Fruit fly (Drosophila melanogaster) whole organism, wandering third instar larva: ENCODE data around the gene Gad1.

Source experiments
- CrebA ChIP-seq: fragments of 200-800 bp; sonication (Bioruptor generic); optimal IDR thresholded peaks from 2 replicates; lab custom pipeline; 2016; ENCODE audit warnings: missing biosample characterization, mild to moderate bottlenecking, missing genetic modification characterization, borderline replicate concordance
- Myc ChIP-seq: fragments of >200 bp; optimal IDR thresholded peaks from 2 replicates; lab custom pipeline; 2017
- dl ChIP-seq, 2 experiments: fragments of 175-275, 200-275 bp in 1 of 2; fragments of 200-275 bp in 1 of 2; sonication (Bioruptor generic); optimal IDR thresholded peaks; lab custom pipeline; 2018; ENCODE audit warnings: mild to moderate bottlenecking in 2 of 2, missing biosample characterization in 2 of 2, missing genetic modification characterization in 2 of 2, moderate library complexity in 2 of 2; ENCODE audit not compliant: partially characterized antibody in 2 of 2, insufficient read depth in 1 of 2
- ey ChIP-seq: fragments of 200-800 bp; sonication (Bioruptor generic); optimal IDR thresholded peaks from 2 replicates; lab custom pipeline; 2016; ENCODE audit warnings: missing biosample characterization, missing genetic modification characterization
- foxo ChIP-seq, 2 experiments: fragments of 200-800 bp; sonication (Bioruptor generic); optimal IDR thresholded peaks; 2 replicates in 1 of 2; 3 replicates in 1 of 2; lab custom pipeline; 2016 to 2017; ENCODE audit warnings: missing biosample characterization in 2 of 2, missing genetic modification characterization in 2 of 2
- pan ChIP-seq: fragments of >200 bp; optimal IDR thresholded peaks from 2 replicates; lab custom pipeline; 2017
- sage ChIP-seq: fragments of 200-800 bp; sonication (Bioruptor generic); optimal IDR thresholded peaks from 2 replicates; lab custom pipeline; 2016; ENCODE audit warnings: missing biosample characterization, mild to moderate bottlenecking, missing genetic modification characterization

DNA sequence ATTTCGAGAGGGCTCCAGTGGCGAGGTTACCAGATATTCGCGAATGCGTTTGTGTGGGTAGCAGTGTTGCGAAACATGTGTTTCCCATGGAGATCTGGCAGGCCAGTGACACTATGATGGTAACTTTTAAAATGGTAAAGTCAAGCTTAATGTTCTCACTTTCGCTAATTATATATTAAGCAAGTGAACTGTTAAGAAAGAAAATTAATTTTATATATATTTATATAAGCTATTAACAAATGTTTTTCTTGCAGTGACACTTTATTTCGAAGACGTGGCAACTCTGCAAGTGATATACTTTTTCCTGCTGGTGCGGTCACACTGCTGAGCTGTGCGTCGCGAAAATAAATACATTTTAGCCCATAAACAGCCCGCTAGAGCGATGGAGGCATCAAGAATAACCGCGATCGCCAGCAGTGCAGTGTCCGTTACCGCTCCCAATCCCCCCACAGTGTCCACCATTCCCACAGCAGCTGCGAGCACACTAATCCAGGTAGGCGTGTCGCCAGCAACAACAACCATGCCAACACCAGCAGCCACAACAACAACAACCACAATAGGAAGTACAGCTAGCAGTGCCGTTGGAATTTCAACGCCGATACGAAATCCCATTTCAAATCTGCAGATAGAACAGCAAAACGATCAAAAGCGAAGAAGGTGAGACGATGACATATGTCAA is 48.2 kb downstream of the Gad1 start, which contains the start of the genes CG11593 and Rcd5:
- TF ChIP-seq pan (lab: Kevin White, UChicago) (no peak), ey (GFP tag; lab: Kevin White, UChicago) (no peak), sage (no peak), foxo (GFP tag; optimal IDR thresholded peaks at IDR 0.05; lab: Kevin White, UChicago) (no peak), Myc (lab: Kevin White, UChicago) (peak; percentile 52), dl (GFP tag; optimal IDR thresholded peaks at IDR 0.05; lab: Kevin White, UChicago; ENCODE audit: insufficient read depth in 1 of 2, partially characterized antibody in 2 of 2) (no peak), CrebA (GFP tag; lab: Kevin White, UChicago) (no peak)
